Fruit fly (Drosophila melanogaster) whole organism, pupa: Measurements from ENCODE around the gene mldr.

Experiments used
- CG13204 ChIP-seq: fragments of 200-800 bp; sonication (Bioruptor generic); optimal IDR thresholded peaks from 2 replicates; lab custom pipeline; 2018; ENCODE audit warnings: missing biosample characterization, mild to moderate bottlenecking, missing genetic modification characterization, moderate library complexity
- CG32121 ChIP-seq: fragments of 200-800 bp; sonication (Bioruptor generic); IDR thresholded peaks from 2 replicates; pipeline ENCODE4 v1.3.6; 2022; ENCODE audit warnings: missing biosample characterization, missing genetic modification characterization

- TF ChIP-seq CG13204 (GFP tag; lab: Kevin White, UChicago) (no peak), CG32121 (no peak)
Measured at dm6 chrX:6337702-6338101, 46.6 kb downstream of the mldr start, which contains the start of gene CG3842.
